Fruit fly (Drosophila melanogaster) whole organism, embryonic: ENCODE measurements around the gene yellow-b.

ENCODE experiments used
- B-H1 ChIP-seq: fragments of 200-800 bp; sonication (Bioruptor generic); IDR thresholded peaks from 3 replicates; pipeline ENCODE4 v1.3.6; 2022; ENCODE audit warnings: missing biosample characterization, missing genetic modification characterization
- B-H2 ChIP-seq: fragments of 200-800 bp; sonication (Bioruptor generic); optimal IDR thresholded peaks from 2 replicates; lab custom pipeline; 2018; ENCODE audit warnings: missing biosample characterization, mild to moderate bottlenecking, missing genetic modification characterization
- CG10147 ChIP-seq: fragments of 200-800 bp; sonication (Bioruptor generic); optimal IDR thresholded peaks from 2 replicates; lab custom pipeline; 2019; ENCODE audit warnings: missing biosample characterization, mild to moderate bottlenecking, missing genetic modification characterization, moderate library complexity
- CG11456 ChIP-seq: fragments of 200-800 bp; sonication (Bioruptor generic); IDR thresholded peaks from 3 replicates; pipeline ENCODE4 v1.3.6; 2022; ENCODE audit warnings: missing biosample characterization, missing genetic modification characterization
- CG11723 ChIP-seq: fragments of 200-800 bp; sonication (Bioruptor generic); optimal IDR thresholded peaks from 2 replicates; lab custom pipeline; 2017; ENCODE audit warnings: missing biosample characterization, mild to moderate bottlenecking, missing genetic modification characterization
- CG12391 ChIP-seq: fragments of 200-800 bp; sonication (Bioruptor generic); optimal IDR thresholded peaks from 3 replicates; lab custom pipeline; 2018; ENCODE audit warnings: missing biosample characterization, mild to moderate bottlenecking, missing genetic modification characterization, moderate library complexity
- CG14860 ChIP-seq: fragments of 200-800 bp; sonication (Bioruptor generic); IDR thresholded peaks from 3 replicates; pipeline ENCODE4 v1.3.6; 2022; ENCODE audit warnings: missing biosample characterization, missing genetic modification characterization; ENCODE audit not compliant: partially characterized antibody
- CG15011 ChIP-seq: fragments of 200-800 bp; sonication (Bioruptor generic); optimal IDR thresholded peaks from 3 replicates; lab custom pipeline; 2018; ENCODE audit warnings: missing biosample characterization, mild to moderate bottlenecking, missing genetic modification characterization
- CG15269 ChIP-seq: fragments of 200-800 bp; sonication (Bioruptor generic); optimal IDR thresholded peaks from 2 replicates; lab custom pipeline; 2018; ENCODE audit warnings: missing biosample characterization, mild to moderate bottlenecking, missing genetic modification characterization, moderate library complexity
- CG15514 ChIP-seq: fragments of 200-800 bp; sonication (Bioruptor generic); optimal IDR thresholded peaks from 3 replicates; lab custom pipeline; 2017; ENCODE audit warnings: missing biosample characterization, missing genetic modification characterization, mild to moderate bottlenecking, moderate library complexity, missing genetic modification reagents
- CG18262 ChIP-seq: fragments of 200-800 bp; optimal IDR thresholded peaks from 3 replicates; lab custom pipeline; 2019; ENCODE audit warnings: missing biosample characterization, mild to moderate bottlenecking, missing genetic modification characterization, moderate library complexity
- CG2129 ChIP-seq: fragments of 200-800 bp; sonication (Bioruptor generic); IDR thresholded peaks from 2 replicates; pipeline ENCODE4 v1.3.6; 2022; ENCODE audit warnings: missing biosample characterization, missing genetic modification characterization; ENCODE audit not compliant: partially characterized antibody
- CG31388 ChIP-seq: fragments of 200-800 bp; sonication (Bioruptor generic); optimal IDR thresholded peaks from 2 replicates; lab custom pipeline; 2016; ENCODE audit warnings: missing biosample characterization, missing genetic modification characterization
- CG34376 ChIP-seq: fragments of 200-800 bp; sonication (Bioruptor generic); optimal IDR thresholded peaks from 2 replicates; lab custom pipeline; 2018; ENCODE audit warnings: missing biosample characterization, mild to moderate bottlenecking, missing genetic modification characterization
- CG3995 ChIP-seq: fragments of 200-800 bp; sonication (Bioruptor generic); optimal IDR thresholded peaks from 3 replicates; lab custom pipeline; 2016; ENCODE audit warnings: missing biosample characterization, missing genetic modification characterization
- CkIIα-i1 ChIP-seq: fragments of 200-800 bp; sonication (Bioruptor generic); IDR thresholded peaks from 2 replicates; pipeline ENCODE4 v1.3.6; 2022; ENCODE audit warnings: missing biosample characterization, missing genetic modification characterization
- D19B ChIP-seq: fragments of 200-800 bp; sonication (Bioruptor generic); optimal IDR thresholded peaks from 2 replicates; lab custom pipeline; 2017; ENCODE audit warnings: missing biosample characterization, mild to moderate bottlenecking, missing genetic modification characterization
- Dad ChIP-seq: fragments of 200-800 bp; sonication (Bioruptor generic); optimal IDR thresholded peaks from 3 replicates; lab custom pipeline; 2016; ENCODE audit warnings: missing biosample characterization, missing genetic modification characterization
- ERR ChIP-seq: fragments of 200-800 bp; sonication (Bioruptor generic); optimal IDR thresholded peaks from 2 replicates; lab custom pipeline; 2016; ENCODE audit warnings: missing biosample characterization, missing genetic modification characterization
- GATAe ChIP-seq: fragments of 200-800 bp; sonication (Bioruptor generic); conservative IDR thresholded peaks from 2 replicates; pipeline ENCODE4 v1.3.6; 2022; ENCODE audit warnings: missing biosample characterization, missing genetic modification characterization
- HLH54F ChIP-seq: fragments of 200-800 bp; sonication (Bioruptor generic); optimal IDR thresholded peaks from 3 replicates; lab custom pipeline; 2016; ENCODE audit warnings: missing biosample characterization, missing genetic modification characterization
- HmgZ ChIP-seq: fragments of 200-800 bp; sonication (Bioruptor generic); optimal IDR thresholded peaks from 2 replicates; lab custom pipeline; 2018; ENCODE audit warnings: missing biosample characterization, mild to moderate bottlenecking, missing genetic modification characterization
- Hmx ChIP-seq: fragments of 200-800 bp; sonication (Bioruptor generic); optimal IDR thresholded peaks from 2 replicates; lab custom pipeline; 2016; ENCODE audit warnings: missing biosample characterization, missing genetic modification characterization
- MBD-R2 ChIP-seq: fragments of 200-800 bp; sonication (Bioruptor generic); IDR thresholded peaks from 2 replicates; pipeline ENCODE4 v1.3.6; 2022; ENCODE audit warnings: missing biosample characterization, missing genetic modification characterization
- Mad ChIP-seq: fragments of 200-800 bp; sonication (Bioruptor generic); optimal IDR thresholded peaks from 2 replicates; lab custom pipeline; 2016; ENCODE audit warnings: missing biosample characterization, missing genetic modification characterization
- Neu2 ChIP-seq: fragments of 200-800 bp; sonication (Bioruptor generic); optimal IDR thresholded peaks from 3 replicates; lab custom pipeline; 2016; ENCODE audit warnings: missing biosample characterization, missing genetic modification characterization, borderline replicate concordance
- Ptx1 ChIP-seq: fragments of 200-800 bp; sonication (Bioruptor generic); IDR thresholded peaks from 2 replicates; pipeline ENCODE4 v1.3.6; 2022; ENCODE audit warnings: missing biosample characterization, missing genetic modification characterization
- Sin3A ChIP-seq: fragments of >200 bp; optimal IDR thresholded peaks from 2 replicates; lab custom pipeline; 2018
- Xrp1 ChIP-seq: fragments of 200-800 bp; sonication (Bioruptor generic); IDR thresholded peaks from 2 replicates; pipeline ENCODE4 v1.3.6; 2022; ENCODE audit warnings: missing biosample characterization, missing genetic modification characterization
- YL-1 ChIP-seq: fragments of 200-800 bp; sonication (Bioruptor generic); optimal IDR thresholded peaks from 3 replicates; lab custom pipeline; 2017; ENCODE audit warnings: missing biosample characterization, mild to moderate bottlenecking, missing genetic modification characterization
- ara ChIP-seq: fragments of 200-800 bp; sonication (Bioruptor generic); IDR thresholded peaks from 2 replicates; pipeline ENCODE4 v1.3.6; 2022; ENCODE audit warnings: missing biosample characterization, missing genetic modification characterization
- bab2 ChIP-seq: fragments of 200-800 bp; sonication (Bioruptor generic); optimal IDR thresholded peaks from 2 replicates; lab custom pipeline; 2016; ENCODE audit warnings: missing biosample characterization, missing genetic modification characterization
- bsh ChIP-seq, 2 experiments: fragments of 200-800 bp; sonication (Bioruptor generic); optimal IDR thresholded peaks; 2 replicates each; lab custom pipeline; 2017 to 2018; ENCODE audit warnings: mild to moderate bottlenecking in 2 of 2, missing biosample characterization in 2 of 2, missing genetic modification characterization in 2 of 2, moderate library complexity in 1 of 2
- chif ChIP-seq, 2 experiments: fragments of 200-800 bp; sonication (Bioruptor generic); optimal IDR thresholded peaks; 3 replicates each; lab custom pipeline; 2016; ENCODE audit warnings: missing biosample characterization in 2 of 2, missing genetic modification characterization in 2 of 2
- dati ChIP-seq: fragments of 200-800 bp; sonication (Bioruptor generic); IDR thresholded peaks from 2 replicates; pipeline ENCODE4 v1.3.6; 2022; ENCODE audit warnings: missing biosample characterization, missing genetic modification characterization
- dysf ChIP-seq: fragments of 200-800 bp; sonication (Bioruptor generic); IDR thresholded peaks from 3 replicates; pipeline ENCODE4 v1.3.6; 2022; ENCODE audit warnings: missing biosample characterization, missing genetic modification characterization
- eve ChIP-seq, 2 experiments: fragments of >200 bp; optimal IDR thresholded peaks; 2 replicates each; lab custom pipeline; 2017; ENCODE audit warnings: missing biosample characterization in 2 of 2, missing genetic modification characterization in 2 of 2
- fru ChIP-seq: fragments of >200 bp; optimal IDR thresholded peaks from 2 replicates; lab custom pipeline; 2017
- fu2 ChIP-seq: fragments of 200-800 bp; sonication (Bioruptor generic); optimal IDR thresholded peaks from 2 replicates; lab custom pipeline; 2016; ENCODE audit warnings: missing biosample characterization, missing genetic modification characterization
- jumu ChIP-seq: fragments of 200-800 bp; sonication (Bioruptor generic); optimal IDR thresholded peaks from 3 replicates; lab custom pipeline; 2016; ENCODE audit warnings: missing biosample characterization, missing genetic modification characterization
- kah ChIP-seq: fragments of 200-800 bp; sonication (Bioruptor generic); optimal IDR thresholded peaks from 2 replicates; lab custom pipeline; 2018; ENCODE audit warnings: missing biosample characterization, mild to moderate bottlenecking, missing genetic modification characterization
- klu ChIP-seq: fragments of 200-800 bp; sonication (Bioruptor generic); IDR thresholded peaks from 2 replicates; pipeline ENCODE4 v1.3.6; 2022; ENCODE audit warnings: missing biosample characterization, missing genetic modification characterization
- lab ChIP-seq: fragments of 200-800 bp; sonication (Bioruptor generic); optimal IDR thresholded peaks from 3 replicates; lab custom pipeline; 2017; ENCODE audit warnings: missing biosample characterization, missing genetic modification characterization, mild to moderate bottlenecking, moderate library complexity, missing genetic modification reagents
- pita ChIP-seq: fragments of 200-800 bp; sonication (Bioruptor generic); optimal IDR thresholded peaks from 2 replicates; lab custom pipeline; 2017; ENCODE audit warnings: missing biosample characterization, mild to moderate bottlenecking, missing genetic modification characterization
- rib ChIP-seq: fragments of 200-800 bp; sonication (Bioruptor generic); IDR thresholded peaks from 2 replicates; pipeline ENCODE4 v1.3.6; 2022; ENCODE audit warnings: missing biosample characterization, missing genetic modification characterization
- row ChIP-seq: fragments of 200-800 bp; sonication (Bioruptor generic); IDR thresholded peaks from 3 replicates; pipeline ENCODE4 v1.3.6; 2022; ENCODE audit warnings: missing biosample characterization, missing genetic modification characterization
- run ChIP-seq: fragments of 200-800 bp; sonication (Bioruptor generic); optimal IDR thresholded peaks from 3 replicates; lab custom pipeline; 2018; ENCODE audit warnings: missing biosample characterization, mild to moderate bottlenecking, missing genetic modification characterization
- slp2 ChIP-seq: fragments of 200-800 bp; sonication (Bioruptor generic); optimal IDR thresholded peaks from 2 replicates; lab custom pipeline; 2016; ENCODE audit warnings: missing biosample characterization, missing genetic modification characterization
- sug ChIP-seq: fragments of 200-800 bp; optimal IDR thresholded peaks from 2 replicates; lab custom pipeline; 2019; ENCODE audit warnings: missing biosample characterization, mild to moderate bottlenecking, missing genetic modification characterization, moderate library complexity
- tio ChIP-seq: fragments of 200-800 bp; sonication (Bioruptor generic); optimal IDR thresholded peaks from 2 replicates; lab custom pipeline; 2017; ENCODE audit warnings: missing biosample characterization, missing genetic modification characterization, inconsistent platforms
- tna ChIP-seq: fragments of 200-800 bp; sonication (Bioruptor generic); IDR thresholded peaks from 2 replicates; pipeline ENCODE4 v1.3.6; 2022; ENCODE audit warnings: missing biosample characterization, missing genetic modification characterization; ENCODE audit not compliant: partially characterized antibody
- vfl ChIP-seq: fragments of 200-800 bp; sonication (Bioruptor generic); optimal IDR thresholded peaks from 2 replicates; lab custom pipeline; 2016; ENCODE audit warnings: missing biosample characterization, missing genetic modification characterization

Gene yellow-b

dm6 chr2L:16801578-16802152, 47.5 kb downstream of the yellow-b start (continued):
- no peak for TF ChIP-seq Hmx (GFP tag; lab: Kevin White, UChicago)
- TF ChIP-seq CG15011: no peak
- no peak for TF ChIP-seq CG11456 (GFP tag; lab: Robert Waterston, UW)
- TF ChIP-seq CG31388: no peak
- no peak for TF ChIP-seq CG11723 (GFP tag; lab: Kevin White, UChicago)
- TF ChIP-seq Neu2 (GFP tag; lab: Kevin White, UChicago): no peak
- TF ChIP-seq HLH54F (GFP tag; lab: Kevin White, UChicago): no peak
- TF ChIP-seq MBD-R2: no peak
- no peak for TF ChIP-seq tio (GFP tag; lab: Kevin White, UChicago)
- no peak for TF ChIP-seq fru (lab: Kevin White, UChicago)
- TF ChIP-seq B-H2 (GFP tag; lab: Kevin White, UChicago): no peak
- no peak for TF ChIP-seq CG2129
- no peak for TF ChIP-seq fu2
- no peak for TF ChIP-seq CG12391 (tag; lab: Kevin White, UChicago)
- TF ChIP-seq ERR (GFP tag; lab: Kevin White, UChicago): no peak
- peak; percentile 35 for TF ChIP-seq lab (GFP tag; lab: Kevin White, UChicago)
- TF ChIP-seq run: no peak
- no peak for TF ChIP-seq kah
- no peak for TF ChIP-seq tna (GFP tag; lab: Robert Waterston, UW)
- no peak for TF ChIP-seq bab2 (GFP tag; lab: Kevin White, UChicago)
- TF ChIP-seq vfl: no peak
- no peak for TF ChIP-seq slp2 (GFP tag; lab: Kevin White, UChicago)
- no peak for TF ChIP-seq chif (GFP tag; optimal IDR thresholded peaks at IDR 0.05; lab: Kevin White, UChicago)
- no peak for TF ChIP-seq dysf (GFP tag; lab: Robert Waterston, UW)
- no peak for TF ChIP-seq rib (GFP tag; lab: Robert Waterston, UW)
- no peak for TF ChIP-seq Xrp1 (GFP tag; lab: Robert Waterston, UW)
- no peak for TF ChIP-seq CG18262
- no peak for TF ChIP-seq Ptx1 (GFP tag; lab: Robert Waterston, UW)
- TF ChIP-seq B-H1 (GFP tag; lab: Robert Waterston, UW): no peak
- TF ChIP-seq CkIIα-i1 (GFP tag; lab: Robert Waterston, UW): no peak
- TF ChIP-seq Mad (GFP tag; lab: Kevin White, UChicago): no peak
- no peak for TF ChIP-seq D19B
- TF ChIP-seq jumu (GFP tag; lab: Kevin White, UChicago): no peak
- peak; percentile 4 for TF ChIP-seq HmgZ (tag; lab: Kevin White, UChicago)
- TF ChIP-seq eve (GFP tag; optimal IDR thresholded peaks at IDR 0.05; lab: Kevin White, UChicago): no peak
- no peak for TF ChIP-seq CG14860 (GFP tag; lab: Robert Waterston, UW)
- no peak for TF ChIP-seq klu (GFP tag; lab: Robert Waterston, UW)
- TF ChIP-seq CG34376: peak; percentile 78
- no peak for TF ChIP-seq bsh (GFP tag; optimal IDR thresholded peaks at IDR 0.05; lab: Kevin White, UChicago)
- peak; percentile 94 for TF ChIP-seq CG3995 (GFP tag; lab: Kevin White, UChicago)
- peak; percentile 9; the same call in 1 of the 3 replicates for TF ChIP-seq row (GFP tag; lab: Robert Waterston, UW)
- peak; percentile 44 for TF ChIP-seq pita
- TF ChIP-seq GATAe (GFP tag; lab: Robert Waterston, UW): peak; percentile 75
- TF ChIP-seq CG15269 (tag; lab: Kevin White, UChicago): no peak
- TF ChIP-seq Dad (GFP tag; lab: Kevin White, UChicago): no peak
- TF ChIP-seq sug: no peak
- TF ChIP-seq CG10147: no peak
- TF ChIP-seq YL-1: no peak
- no peak for TF ChIP-seq Sin3A (lab: Kevin White, UChicago)
- no peak for TF ChIP-seq ara (GFP tag; lab: Robert Waterston, UW)
- TF ChIP-seq dati (GFP tag; lab: Robert Waterston, UW): no peak
- no peak for TF ChIP-seq CG15514 (GFP tag; lab: Kevin White, UChicago)
